Worm (Caenorhabditis elegans) whole organism, L2 larva: ENCODE results near the gene gcc-1.

ENCODE experiments used
- C34F6.9 ChIP-seq: fragments of 150-350 bp; optimal IDR thresholded peaks from 2 replicates; lab custom pipeline; 2014; ENCODE audit warnings: missing biosample characterization, missing genetic modification characterization
- F13H6.1 ChIP-seq: sonication (generic microtip); optimal IDR thresholded peaks from 2 replicates; lab custom pipeline; 2016; ENCODE audit warnings: missing genetic modification characterization, missing compliant biosample characterization
- R02D3.7 ChIP-seq: fragments of 150-350 bp; optimal IDR thresholded peaks from 2 replicates; lab custom pipeline; 2014; ENCODE audit warnings: missing biosample characterization, missing genetic modification characterization
- Y55F3AM.14 ChIP-seq: fragments of 200-800 bp; sonication (Bioruptor generic); optimal IDR thresholded peaks from 2 replicates; lab custom pipeline; 2018; ENCODE audit warnings: mild to moderate bottlenecking, missing genetic modification characterization, missing compliant biosample characterization
- ZK546.5 ChIP-seq: sonication (generic microtip); optimal IDR thresholded peaks from 2 replicates; lab custom pipeline; 2017; ENCODE audit warnings: missing biosample characterization, missing genetic modification characterization
- alr-1 ChIP-seq: fragments of 150-350 bp; optimal IDR thresholded peaks from 2 replicates; lab custom pipeline; 2014; ENCODE audit warnings: missing biosample characterization, missing genetic modification characterization
- aly-2 ChIP-seq: fragments of 150-350 bp; optimal IDR thresholded peaks from 2 replicates; lab custom pipeline; 2014; ENCODE audit warnings: missing biosample characterization, missing genetic modification characterization
- ama-1 ChIP-seq: fragments of 150-350 bp; optimal IDR thresholded peaks from 2 replicates; lab custom pipeline; 2018; ENCODE audit warnings: inconsistent platforms
- blmp-1 ChIP-seq: sonication (generic microtip); optimal IDR thresholded peaks from 2 replicates; lab custom pipeline; 2017; ENCODE audit warnings: missing genetic modification characterization, mild to moderate bottlenecking, missing compliant biosample characterization, antibody characterized with exemption, moderate library complexity; ENCODE audit not compliant: insufficient read depth
- ceh-16 ChIP-seq: fragments of 150-350 bp; optimal IDR thresholded peaks from 2 replicates; lab custom pipeline; 2014; ENCODE audit warnings: missing biosample characterization, missing genetic modification characterization
- ceh-82 ChIP-seq: fragments of 150-350 bp; optimal IDR thresholded peaks from 2 replicates; lab custom pipeline; 2014; ENCODE audit warnings: missing biosample characterization, missing genetic modification characterization
- crh-2 ChIP-seq: sonication (generic microtip); optimal IDR thresholded peaks from 2 replicates; lab custom pipeline; 2017; ENCODE audit warnings: missing biosample characterization, missing genetic modification characterization
- dmd-4 ChIP-seq: sonication (generic microtip); optimal IDR thresholded peaks from 2 replicates; lab custom pipeline; 2017; ENCODE audit warnings: missing biosample characterization, missing genetic modification characterization
- egl-27 ChIP-seq: sonication (generic microtip); optimal IDR thresholded peaks from 3 replicates; lab custom pipeline; 2017; ENCODE audit warnings: missing biosample characterization, missing genetic modification reagents, missing genetic modification characterization
- elt-1 ChIP-seq: fragments of 150-350 bp; optimal IDR thresholded peaks from 2 replicates; lab custom pipeline; 2014; ENCODE audit warnings: missing biosample characterization, missing genetic modification characterization
- elt-3 ChIP-seq: sonication (generic microtip); optimal IDR thresholded peaks from 2 replicates; lab custom pipeline; 2017; ENCODE audit warnings: missing biosample characterization, missing genetic modification characterization
- fos-1 ChIP-seq: fragments of 150-350 bp; optimal IDR thresholded peaks from 2 replicates; lab custom pipeline; 2014; ENCODE audit warnings: missing biosample characterization, missing genetic modification characterization
- gmeb-1 ChIP-seq: fragments of 150-350 bp; optimal IDR thresholded peaks from 2 replicates; lab custom pipeline; 2014; ENCODE audit warnings: missing biosample characterization, missing genetic modification characterization
- lin-13 ChIP-seq: fragments of 150-350 bp; optimal IDR thresholded peaks from 2 replicates; lab custom pipeline; 2014; ENCODE audit warnings: missing biosample characterization, missing genetic modification reagents, missing genetic modification characterization
- lin-39 ChIP-seq: fragments of 150-350 bp; optimal IDR thresholded peaks from 2 replicates; lab custom pipeline; 2014; ENCODE audit warnings: missing biosample characterization, missing genetic modification reagents, missing genetic modification characterization
- lsy-2 ChIP-seq, 2 experiments: fragments of 150-350 bp in 1 of 2; sonication (generic microtip) in 1 of 2; optimal IDR thresholded peaks; 2 replicates each; lab custom pipeline; 2014 to 2017; ENCODE audit warnings: missing biosample characterization in 2 of 2, missing genetic modification characterization in 2 of 2
- mab-5 ChIP-seq: fragments of 150-350 bp; optimal IDR thresholded peaks from 2 replicates; lab custom pipeline; 2014; ENCODE audit warnings: missing biosample characterization, missing genetic modification characterization
- mbf-1 ChIP-seq: sonication (generic microtip); optimal IDR thresholded peaks from 2 replicates; lab custom pipeline; 2017; ENCODE audit warnings: missing biosample characterization, missing genetic modification characterization
- mdl-1 ChIP-seq, 2 experiments: fragments of 150-350 bp in 1 of 2; sonication (generic microtip) in 1 of 2; optimal IDR thresholded peaks; 2 replicates each; lab custom pipeline; 2017; ENCODE audit warnings: missing biosample characterization in 2 of 2, missing genetic modification characterization in 2 of 2
- nhr-10 ChIP-seq: sonication (generic microtip); optimal IDR thresholded peaks from 2 replicates; lab custom pipeline; 2017; ENCODE audit warnings: missing biosample characterization, missing genetic modification characterization
- nhr-11 ChIP-seq: fragments of 150-350 bp; optimal IDR thresholded peaks from 2 replicates; lab custom pipeline; 2014; ENCODE audit warnings: missing biosample characterization, missing genetic modification characterization
- nhr-12 ChIP-seq: fragments of 150-350 bp; optimal IDR thresholded peaks from 2 replicates; lab custom pipeline; 2014; ENCODE audit warnings: missing biosample characterization, missing genetic modification characterization
- nhr-129 ChIP-seq: fragments of 150-350 bp; optimal IDR thresholded peaks from 2 replicates; lab custom pipeline; 2014; ENCODE audit warnings: missing biosample characterization, missing genetic modification characterization
- nhr-21 ChIP-seq: fragments of 150-350 bp; optimal IDR thresholded peaks from 2 replicates; lab custom pipeline; 2014; ENCODE audit warnings: missing biosample characterization, missing genetic modification characterization
- nhr-23 ChIP-seq: fragments of 150-350 bp; optimal IDR thresholded peaks from 2 replicates; lab custom pipeline; 2014; ENCODE audit warnings: missing biosample characterization, missing genetic modification reagents, missing genetic modification characterization
- nhr-237 ChIP-seq: fragments of 150-350 bp; optimal IDR thresholded peaks from 2 replicates; lab custom pipeline; 2014; ENCODE audit warnings: missing biosample characterization, missing genetic modification characterization
- nhr-25 ChIP-seq: fragments of 150-350 bp; sonication (generic microtip); optimal IDR thresholded peaks from 3 replicates; lab custom pipeline; 2014; ENCODE audit warnings: missing biosample characterization, missing genetic modification characterization
- nhr-6 ChIP-seq: fragments of 150-350 bp; optimal IDR thresholded peaks from 2 replicates; lab custom pipeline; 2014; ENCODE audit warnings: missing biosample characterization, missing genetic modification characterization
- nhr-77 ChIP-seq: fragments of 150-350 bp; optimal IDR thresholded peaks from 2 replicates; lab custom pipeline; 2014; ENCODE audit warnings: missing biosample characterization, missing genetic modification characterization
- peb-1 ChIP-seq: fragments of 150-350 bp; optimal IDR thresholded peaks from 2 replicates; lab custom pipeline; 2014; ENCODE audit warnings: missing biosample characterization, missing genetic modification characterization
- sem-4 ChIP-seq: fragments of 150-350 bp; optimal IDR thresholded peaks from 2 replicates; lab custom pipeline; 2014; ENCODE audit warnings: missing biosample characterization, missing genetic modification reagents, missing genetic modification characterization
- skn-1 ChIP-seq: sonication (generic microtip); optimal IDR thresholded peaks from 2 replicates; lab custom pipeline; 2017; ENCODE audit warnings: missing biosample characterization, missing genetic modification characterization
- sma-3 ChIP-seq: sonication (generic microtip); optimal IDR thresholded peaks from 2 replicates; lab custom pipeline; 2016; ENCODE audit warnings: missing genetic modification reagents, missing genetic modification characterization, missing compliant biosample characterization
- sma-9 ChIP-seq, 2 experiments: fragments of 150-350 bp in 1 of 2; sonication (generic microtip) in 1 of 2; optimal IDR thresholded peaks; 2 replicates each; lab custom pipeline; 2014 to 2016; ENCODE audit warnings: missing genetic modification characterization in 2 of 2, mild to moderate bottlenecking in 1 of 2, missing biosample characterization in 1 of 2, missing compliant biosample characterization in 1 of 2, missing genetic modification reagents in 1 of 2, moderate library complexity in 1 of 2
- snpc-4 ChIP-seq: fragments of 150-350 bp; optimal IDR thresholded peaks from 2 replicates; lab custom pipeline; 2014; ENCODE audit warnings: missing biosample characterization, missing genetic modification characterization
- unc-39 ChIP-seq: fragments of 150-350 bp; optimal IDR thresholded peaks from 2 replicates; lab custom pipeline; 2014; ENCODE audit warnings: missing biosample characterization, missing genetic modification characterization
- unc-55 ChIP-seq: fragments of 150-350 bp; sonication (generic microtip); optimal IDR thresholded peaks from 3 replicates; lab custom pipeline; 2014; ENCODE audit warnings: missing biosample characterization, missing genetic modification reagents, missing genetic modification characterization
- unc-62 ChIP-seq: fragments of 150-350 bp; optimal IDR thresholded peaks from 2 replicates; lab custom pipeline; 2014; ENCODE audit warnings: missing biosample characterization, missing genetic modification reagents, missing genetic modification characterization
- zag-1 ChIP-seq: fragments of 150-350 bp; optimal IDR thresholded peaks from 2 replicates; lab custom pipeline; 2014; ENCODE audit warnings: missing biosample characterization, missing genetic modification characterization
- ztf-1 ChIP-seq: fragments of 200-800 bp; sonication (Bioruptor generic); conservative IDR thresholded peaks from 2 replicates; pipeline ENCODE4 v1.3.6; 2022; ENCODE audit warnings: missing genetic modification characterization, missing compliant biosample characterization
- ztf-11 ChIP-seq: sonication (generic microtip); optimal IDR thresholded peaks from 2 replicates; lab custom pipeline; 2017; ENCODE audit warnings: missing biosample characterization, missing genetic modification characterization
- ztf-4 ChIP-seq: fragments of 150-350 bp; optimal IDR thresholded peaks from 2 replicates; lab custom pipeline; 2014; ENCODE audit warnings: missing biosample characterization, missing genetic modification characterization

gcc-1 gene

DNA sequence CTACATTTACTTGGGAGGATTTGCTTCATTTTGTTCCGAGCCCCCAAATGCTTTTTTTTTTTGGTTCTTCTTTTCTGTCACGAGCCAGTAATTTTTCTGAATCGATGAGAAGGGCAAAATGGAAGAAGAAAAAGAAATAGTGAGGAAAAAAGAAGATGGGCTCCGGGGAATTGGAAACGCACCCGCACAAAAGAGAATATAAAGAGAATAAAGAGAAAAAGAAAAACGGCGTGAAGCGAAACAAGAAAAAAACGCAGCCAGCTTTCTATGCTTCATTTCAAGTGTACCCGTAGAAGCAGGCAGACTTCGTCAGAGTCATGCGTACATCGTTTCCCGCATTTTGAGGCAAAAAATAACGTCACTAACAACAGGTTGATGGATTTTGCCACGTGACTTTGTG lies 48.7 kb upstream of the gcc-1 start (continued):
- TF ChIP-seq nhr-11 (tag; lab: Kevin White, UChicago) (no peak), ztf-11 (tag; lab: Kevin White, UChicago) (no peak), ZK546.5 (no peak), unc-55 (GFP tag; lab: Kevin White, UChicago) (peak; percentile 30)

DNA sequence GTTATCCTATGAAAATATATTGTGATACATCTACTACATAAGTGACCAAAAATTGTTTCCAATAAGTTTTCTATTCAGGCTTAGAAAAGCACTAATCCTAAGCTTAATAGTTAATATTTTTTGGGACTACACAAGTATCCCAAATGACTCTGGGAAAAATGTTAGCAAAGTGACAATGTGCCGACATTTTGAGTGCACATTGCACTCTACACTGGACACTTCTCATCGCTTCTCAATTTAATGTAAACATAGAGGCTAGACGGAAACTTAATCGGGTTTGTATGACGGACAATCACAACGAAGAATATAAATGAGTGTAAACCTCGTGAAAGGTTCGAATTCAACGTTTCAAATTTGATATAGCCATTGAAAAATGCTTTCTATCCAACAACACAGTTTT lies 48.1 kb upstream of the gcc-1 start:
- no peak for TF ChIP-seq alr-1 (tag; lab: Kevin White, UChicago)
- TF ChIP-seq mbf-1 (tag; lab: Kevin White, UChicago) = no peak
- no peak for TF ChIP-seq Y55F3AM.14 (GFP tag; lab: Kevin White, UChicago)
- TF ChIP-seq F13H6.1 (tag; lab: Kevin White, UChicago) = peak; percentile 45
- no peak for TF ChIP-seq nhr-77
- peak; percentile 58 for TF ChIP-seq nhr-21 (tag; lab: Kevin White, UChicago)
- no peak for TF ChIP-seq nhr-237 (tag; lab: Kevin White, UChicago)
- TF ChIP-seq gmeb-1 (tag; lab: Kevin White, UChicago) = no peak
- no peak for TF ChIP-seq elt-3 (tag; lab: Kevin White, UChicago)
- no peak for TF ChIP-seq R02D3.7
- TF ChIP-seq ztf-11 (tag; lab: Kevin White, UChicago) = no peak
- TF ChIP-seq C34F6.9 = no peak
- TF ChIP-seq ceh-82 = no peak
- peak; percentile 23 for TF ChIP-seq blmp-1 (tag; lab: Kevin White, UChicago)
- TF ChIP-seq fos-1 (tag; lab: Kevin White, UChicago) = no peak
- TF ChIP-seq aly-2 (tag; lab: Kevin White, UChicago) = no peak
- TF ChIP-seq nhr-12 (tag; lab: Kevin White, UChicago) = no peak
- TF ChIP-seq nhr-25 (tag; lab: Kevin White, UChicago) = peak; percentile 61
- peak; percentile 70 for TF ChIP-seq ztf-4
- peak; percentile 21 for TF ChIP-seq snpc-4 (tag; lab: Kevin White, UChicago)
- peak; percentile 80 for TF ChIP-seq sma-9 (GFP tag; optimal IDR thresholded peaks at IDR 0.05; lab: Kevin White, UChicago)
- no peak for TF ChIP-seq sma-9 (tag; optimal IDR thresholded peaks at IDR 0.05; lab: Kevin White, UChicago)
- TF ChIP-seq skn-1 = no peak
- no peak for TF ChIP-seq zag-1 (tag; lab: Kevin White, UChicago)
- peak; percentile 15 for TF ChIP-seq egl-27 (tag; lab: Kevin White, UChicago)
- TF ChIP-seq lin-13 (GFP tag; lab: Kevin White, UChicago) = peak; percentile 74
- no peak for TF ChIP-seq elt-1 (tag; lab: Kevin White, UChicago)
- peak; percentile 87 for TF ChIP-seq nhr-129
- TF ChIP-seq peb-1 (tag; lab: Kevin White, UChicago) = no peak
- TF ChIP-seq ztf-1 (GFP tag; lab: Robert Waterston, UW) = no peak
- peak; percentile 71 for TF ChIP-seq sma-3 (GFP tag; lab: Kevin White, UChicago)
- TF ChIP-seq mab-5 (tag; lab: Kevin White, UChicago) = no peak
- no peak for TF ChIP-seq unc-39 (tag; lab: Kevin White, UChicago)
- peak; percentile 74 for TF ChIP-seq nhr-11 (tag; lab: Kevin White, UChicago)
- no peak for TF ChIP-seq lin-39 (tag; lab: Kevin White, UChicago)
- TF ChIP-seq nhr-23 (tag; lab: Kevin White, UChicago) = no peak
- TF ChIP-seq unc-62 (GFP tag; lab: Kevin White, UChicago) = no peak
- TF ChIP-seq ceh-16 = no peak
- no peak for TF ChIP-seq nhr-10 (tag; lab: Kevin White, UChicago)
- peak; percentile 15 for TF ChIP-seq unc-55 (GFP tag; lab: Kevin White, UChicago)
- peak; percentile 67 for TF ChIP-seq crh-2 (tag; lab: Kevin White, UChicago)
- TF ChIP-seq mdl-1 (tag; optimal IDR thresholded peaks at IDR 0.05; lab: Kevin White, UChicago) = no peak
- TF ChIP-seq nhr-6 (tag; lab: Kevin White, UChicago) = peak; percentile 60
- TF ChIP-seq sem-4 (tag; lab: Kevin White, UChicago) = peak; percentile 13
- no peak for TF ChIP-seq dmd-4 (tag; lab: Kevin White, UChicago)
- TF ChIP-seq lsy-2 (tag; optimal IDR thresholded peaks at IDR 0.05; lab: Kevin White, UChicago) = peak in 1 of 2 experiments; percentile 42
- TF ChIP-seq ama-1 (lab: Kevin White, UChicago) = peak; percentile 95
- TF ChIP-seq ZK546.5 = no peak
